Worm (Caenorhabditis elegans) whole organism, late embryonic: ENCODE data around the gene rilp-1.

Source experiments
- ceh-6 ChIP-seq: fragments of 200-800 bp; sonication (Bioruptor generic); optimal IDR thresholded peaks from 2 replicates; lab custom pipeline; 2018; ENCODE audit warnings: mild to moderate bottlenecking, missing genetic modification characterization, missing compliant biosample characterization
- sox-4 ChIP-seq: sonication (generic microtip); optimal IDR thresholded peaks from 2 replicates; lab custom pipeline; 2017; ENCODE audit warnings: mild to moderate bottlenecking, missing genetic modification characterization, inconsistent platforms, missing compliant biosample characterization

DNA sequence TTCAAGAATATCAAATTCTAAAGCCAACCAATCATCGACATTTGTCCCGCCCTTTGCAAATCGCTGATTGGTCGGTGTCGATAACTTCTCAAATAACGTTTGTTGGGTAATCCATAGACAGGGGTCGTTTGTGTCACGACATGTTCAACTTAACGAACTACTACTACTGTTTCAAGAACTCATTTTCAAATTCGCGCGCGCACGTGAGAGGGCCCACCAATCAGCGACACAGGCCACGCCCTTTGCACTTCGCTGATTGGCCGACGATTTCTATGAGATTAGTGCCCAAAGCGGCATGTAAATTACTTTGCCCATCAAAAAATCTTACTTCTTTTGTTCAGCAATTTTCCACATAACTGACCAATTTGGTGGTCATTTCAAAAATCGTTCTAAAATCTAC lies 41.3 kb upstream of the rilp-1 start:
- no peak for TF ChIP-seq sox-4 (tag; lab: Kevin White, UChicago)
- no peak for TF ChIP-seq ceh-6 (GFP tag; lab: Kevin White, UChicago)
